ENCODE assay signal across 4 fruit fly cellular contexts in genomic region chrX:10244763-10245162, dm6.
A peak's percentile ranks its signal among the peaks of the same experiment; 100 is the strongest.
TF ChIP-seq lines count a peak whose summit lies in the region.

No protein-coding gene starts in this region.

- no peak for TF ChIP-seq CTCF in whole organism, embryonic (GFP tag; optimal IDR thresholded peaks at IDR 0.05; lab: Kevin White, UChicago)

TF ChIP-seq in whole organism, adult, 20 proteins besides CTCF, POLR2A, EP300 and RAD21:
- no peak for TF ChIP-seq ovo (GFP tag; optimal IDR thresholded peaks at IDR 0.05; lab: Kevin White, UChicago)
- no peak for TF ChIP-seq toe (GFP tag; optimal IDR thresholded peaks at IDR 0.05; lab: Kevin White, UChicago)
- no peak for TF ChIP-seq Hr96 (GFP tag; optimal IDR thresholded peaks at IDR 0.05; lab: Kevin White, UChicago)
- peak; percentile 5 for TF ChIP-seq CG14711 (tag; optimal IDR thresholded peaks at IDR 0.05; lab: Kevin White, UChicago)
- TF ChIP-seq Mnt (GFP tag; optimal IDR thresholded peaks at IDR 0.05; lab: Kevin White, UChicago) = no peak
- TF ChIP-seq CG11617 (GFP tag; optimal IDR thresholded peaks at IDR 0.05; lab: Kevin White, UChicago) = no peak

TF ChIP-seq in whole organism, embryonic, 481 proteins besides CTCF, POLR2A, EP300 and RAD21 (continues in another document):
- no peak for TF ChIP-seq Sin3A (optimal IDR thresholded peaks at IDR 0.05; lab: Kevin White, UChicago)
- TF ChIP-seq usp (GFP tag; optimal IDR thresholded peaks at IDR 0.05; lab: Kevin White, UChicago) = no peak
- TF ChIP-seq CG2120 (GFP tag; optimal IDR thresholded peaks at IDR 0.05; lab: Kevin White, UChicago) = peak; percentile 29
- peak; percentile 37 for TF ChIP-seq gem (tag; optimal IDR thresholded peaks at IDR 0.05; lab: Kevin White, UChicago)
- peak; percentile 30; the same call in 1 of the 3 replicates for TF ChIP-seq dysf (GFP tag; IDR thresholded peaks at IDR 0.05; lab: Robert Waterston, UW)
- peak; percentile 14 for TF ChIP-seq CG15269 (tag; optimal IDR thresholded peaks at IDR 0.05; lab: Kevin White, UChicago)
- TF ChIP-seq Ptx1 (GFP tag; IDR thresholded peaks at IDR 0.05; lab: Robert Waterston, UW) = 0 out of 2 replicates have a peak, but pooled peaks have one; percentile 7
- no peak for TF ChIP-seq CG8924 (tag; optimal IDR thresholded peaks at IDR 0.05; lab: Kevin White, UChicago)
- TF ChIP-seq Meics (GFP tag; optimal IDR thresholded peaks at IDR 0.05; lab: Kevin White, UChicago) = peak; percentile 27
- no peak for TF ChIP-seq CG15011 (GFP tag; optimal IDR thresholded peaks at IDR 0.05; lab: Kevin White, UChicago)
- TF ChIP-seq lab (GFP tag; optimal IDR thresholded peaks at IDR 0.05; lab: Kevin White, UChicago) = peak; percentile 12
- TF ChIP-seq CG7839 (tag; optimal IDR thresholded peaks at IDR 0.05; lab: Kevin White, UChicago) = peak; percentile 7
- TF ChIP-seq Rfx (GFP tag; IDR thresholded peaks at IDR 0.05; lab: Robert Waterston, UW) = 0 out of 2 replicates have a peak, but pooled peaks have one; percentile 15
- peak; percentile 13; the same call in 1 of the 2 replicates for TF ChIP-seq CG32532 (GFP tag; IDR thresholded peaks at IDR 0.05; lab: Robert Waterston, UW)
- no peak for TF ChIP-seq Bdp1 (GFP tag; optimal IDR thresholded peaks at IDR 0.05; lab: Kevin White, UChicago)
- peak; percentile 7 for TF ChIP-seq phol (tag; optimal IDR thresholded peaks at IDR 0.05; lab: Kevin White, UChicago)
- no peak for TF ChIP-seq p53 (GFP tag; optimal IDR thresholded peaks at IDR 0.05; lab: Kevin White, UChicago)
- no peak for TF ChIP-seq Dek (tag; optimal IDR thresholded peaks at IDR 0.05; lab: Kevin White, UChicago)
- peak; percentile 25 for TF ChIP-seq Sox102F (GFP tag; optimal IDR thresholded peaks at IDR 0.05; lab: Kevin White, UChicago)
- peak; percentile 25 for TF ChIP-seq CG11504 (tag; optimal IDR thresholded peaks at IDR 0.05; lab: Kevin White, UChicago)
- no peak for TF ChIP-seq CG17568 (GFP tag; optimal IDR thresholded peaks at IDR 0.05; lab: Kevin White, UChicago)
- no peak for TF ChIP-seq CG14860 (GFP tag; IDR thresholded peaks at IDR 0.05; lab: Robert Waterston, UW; ENCODE audit: partially characterized antibody)
- TF ChIP-seq Atf-2 (GFP tag; optimal IDR thresholded peaks at IDR 0.05; lab: Kevin White, UChicago) = no peak
- peak; percentile 32 for TF ChIP-seq grau (tag; optimal IDR thresholded peaks at IDR 0.05; lab: Kevin White, UChicago)
- 0 out of 2 replicates have a peak, but pooled peaks have one; percentile 6 for TF ChIP-seq al (GFP tag; IDR thresholded peaks at IDR 0.05; lab: Robert Waterston, UW)
- no peak for TF ChIP-seq Kr (GFP tag; optimal IDR thresholded peaks at IDR 0.05; lab: Kevin White, UChicago)
- TF ChIP-seq CG4328 (GFP tag; optimal IDR thresholded peaks at IDR 0.05; lab: Kevin White, UChicago) = no peak
- peak; percentile 45 for TF ChIP-seq slbo (GFP tag; IDR thresholded peaks at IDR 0.05; lab: Robert Waterston, UW)

TF ChIP-seq in whole organism, prepupa, 60 proteins besides CTCF, POLR2A, EP300 and RAD21:
- no peak for TF ChIP-seq spab (GFP tag; optimal IDR thresholded peaks at IDR 0.05; lab: Kevin White, UChicago)
- no peak for TF ChIP-seq OdsH (GFP tag; optimal IDR thresholded peaks at IDR 0.05; lab: Kevin White, UChicago)
- TF ChIP-seq fd59A (GFP tag; optimal IDR thresholded peaks at IDR 0.05; lab: Kevin White, UChicago) = no peak
- TF ChIP-seq Hr4 (GFP tag; optimal IDR thresholded peaks at IDR 0.05; lab: Kevin White, UChicago) = peak; percentile 22
- TF ChIP-seq net (GFP tag; optimal IDR thresholded peaks at IDR 0.05; lab: Kevin White, UChicago) = peak; percentile 19
- TF ChIP-seq Sox14 (GFP tag; optimal IDR thresholded peaks at IDR 0.05; lab: Kevin White, UChicago) = no peak
- TF ChIP-seq Eip78C (GFP tag; lab: Kevin White, UChicago) = peak; percentile 43
- no peak for TF ChIP-seq cyc (GFP tag; optimal IDR thresholded peaks at IDR 0.05; lab: Kevin White, UChicago)
- TF ChIP-seq CG8119 (GFP tag; IDR thresholded peaks at IDR 0.05; lab: Robert Waterston, UW) = peak; percentile 24; the same call in 2 of the 3 replicates
- no peak for TF ChIP-seq CG4318 (GFP tag; optimal IDR thresholded peaks at IDR 0.05; lab: Kevin White, UChicago)
- no peak for TF ChIP-seq CG34406 (GFP tag; optimal IDR thresholded peaks at IDR 0.05; lab: Kevin White, UChicago)
- no peak for TF ChIP-seq CG6792 (GFP tag; optimal IDR thresholded peaks at IDR 0.05; lab: Kevin White, UChicago)
- no peak for TF ChIP-seq Met (GFP tag; optimal IDR thresholded peaks at IDR 0.05; lab: Kevin White, UChicago)
- no peak for TF ChIP-seq Eip93F (GFP tag; optimal IDR thresholded peaks at IDR 0.05; lab: Kevin White, UChicago)
- TF ChIP-seq lz (GFP tag; optimal IDR thresholded peaks at IDR 0.05; lab: Kevin White, UChicago) = no peak
- no peak for TF ChIP-seq CG7368 (GFP tag; optimal IDR thresholded peaks at IDR 0.05; lab: Kevin White, UChicago)
- peak; percentile 28 for TF ChIP-seq CG32006 (GFP tag; optimal IDR thresholded peaks at IDR 0.05; lab: Kevin White, UChicago)
- no peak for TF ChIP-seq CG6163 (GFP tag; IDR thresholded peaks at IDR 0.05; lab: Robert Waterston, UW)
- TF ChIP-seq CG8319 (GFP tag; optimal IDR thresholded peaks at IDR 0.05; lab: Kevin White, UChicago) = no peak
- no peak for TF ChIP-seq CG9139 (GFP tag; optimal IDR thresholded peaks at IDR 0.05; lab: Kevin White, UChicago)

TF ChIP-seq in whole organism, pupa, 21 proteins besides CTCF, POLR2A, EP300 and RAD21:
- TF ChIP-seq Ets98B (GFP tag; IDR thresholded peaks at IDR 0.05; lab: Robert Waterston, UW) = 0 out of 2 replicates have a peak, but pooled peaks have one; percentile 13
- TF ChIP-seq CG13204 (GFP tag; optimal IDR thresholded peaks at IDR 0.05; lab: Kevin White, UChicago) = no peak
- TF ChIP-seq Snoo (tag; optimal IDR thresholded peaks at IDR 0.05; lab: Kevin White, UChicago) = no peak
- TF ChIP-seq CG14655 (GFP tag; optimal IDR thresholded peaks at IDR 0.05; lab: Kevin White, UChicago) = peak; percentile 16
- no peak for TF ChIP-seq CG12605 (GFP tag; IDR thresholded peaks at IDR 0.05; lab: Robert Waterston, UW)
- TF ChIP-seq CG17806 (tag; optimal IDR thresholded peaks at IDR 0.05; lab: Kevin White, UChicago) = no peak
- TF ChIP-seq CG4496 (GFP tag; IDR thresholded peaks at IDR 0.05; lab: Robert Waterston, UW) = 0 out of 3 replicates have a peak, but pooled peaks have one; percentile 29
